Worm (Caenorhabditis elegans) whole organism, L3 larva: Measurements from ENCODE around the gene exc-13.

Experiments
- ZK546.5 ChIP-seq: sonication (generic microtip); optimal IDR thresholded peaks from 2 replicates; lab custom pipeline; 2017; ENCODE audit warnings: missing biosample characterization, missing genetic modification characterization
- ama-1 ChIP-seq: fragments of 150-350 bp; optimal IDR thresholded peaks from 2 replicates; lab custom pipeline; 2018
- lsy-12 ChIP-seq: sonication (generic microtip); optimal IDR thresholded peaks from 2 replicates; lab custom pipeline; 2016; ENCODE audit warnings: mild to moderate bottlenecking, missing genetic modification characterization, missing compliant biosample characterization
- mdl-1 ChIP-seq: fragments of 150-350 bp; optimal IDR thresholded peaks from 2 replicates; lab custom pipeline; 2014; ENCODE audit warnings: missing biosample characterization, missing genetic modification characterization
- mml-1 ChIP-seq: fragments of 150-350 bp; sonication (generic microtip); optimal IDR thresholded peaks from 3 replicates; lab custom pipeline; 2014; ENCODE audit warnings: missing biosample characterization, missing genetic modification characterization
- nhr-23 ChIP-seq: fragments of 150-350 bp; optimal IDR thresholded peaks from 2 replicates; lab custom pipeline; 2014; ENCODE audit warnings: missing biosample characterization, missing genetic modification reagents, missing genetic modification characterization
- nhr-237 ChIP-seq: fragments of 150-350 bp; optimal IDR thresholded peaks from 2 replicates; lab custom pipeline; 2014; ENCODE audit warnings: missing biosample characterization, missing genetic modification characterization
- nhr-28 ChIP-seq: fragments of 150-350 bp; optimal IDR thresholded peaks from 2 replicates; lab custom pipeline; 2014; ENCODE audit warnings: missing biosample characterization, missing genetic modification characterization
- pha-4 ChIP-seq: fragments of 150-350 bp; optimal IDR thresholded peaks from 2 replicates; lab custom pipeline; 2014; ENCODE audit warnings: missing biosample characterization, missing genetic modification reagents, missing genetic modification characterization
- snpc-4 ChIP-seq: fragments of 150-350 bp; optimal IDR thresholded peaks from 2 replicates; lab custom pipeline; 2014; ENCODE audit warnings: missing biosample characterization, missing genetic modification characterization
- zag-1 ChIP-seq: fragments of 150-350 bp; optimal IDR thresholded peaks from 2 replicates; lab custom pipeline; 2014; ENCODE audit warnings: missing biosample characterization, missing genetic modification characterization

DNA sequence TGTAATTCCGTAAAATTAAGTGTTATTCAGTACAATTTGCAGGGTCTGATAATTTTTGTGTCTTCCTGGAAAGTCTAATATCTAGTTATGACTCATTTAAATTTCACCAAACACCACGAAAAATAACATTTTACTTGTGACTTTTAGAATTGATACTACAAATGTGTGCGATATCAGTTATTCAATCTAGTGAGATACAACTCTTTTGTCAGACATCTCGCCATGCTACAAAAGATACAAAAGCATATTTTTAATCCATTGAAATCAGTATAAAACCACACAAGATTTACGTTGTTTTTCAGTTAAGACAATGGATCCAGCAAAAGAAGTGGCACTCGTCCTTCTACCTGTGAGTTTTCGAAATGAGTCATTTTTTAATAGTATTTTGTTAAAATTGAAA is 9.0 kb downstream of the exc-13 start, which contains the start of gene srx-56:
- no peak for TF ChIP-seq nhr-28 (tag; lab: Kevin White, UChicago)
- TF ChIP-seq ama-1 (lab: Kevin White, UChicago) = no peak
- no peak for TF ChIP-seq mdl-1
- TF ChIP-seq nhr-237 (tag; lab: Kevin White, UChicago) = no peak
- TF ChIP-seq mml-1 = no peak
- no peak for TF ChIP-seq zag-1 (tag; lab: Kevin White, UChicago)
- TF ChIP-seq nhr-23 (tag; lab: Kevin White, UChicago) = no peak
- TF ChIP-seq lsy-12 (tag; lab: Kevin White, UChicago) = no peak
- TF ChIP-seq pha-4 (tag; lab: Kevin White, UChicago) = no peak
- no peak for TF ChIP-seq ZK546.5 (tag; lab: Kevin White, UChicago)
- no peak for TF ChIP-seq snpc-4 (tag; lab: Kevin White, UChicago)
